Fruit fly (Drosophila melanogaster): Measurements from ENCODE around the gene CG32603.

CG32603 gene

DNA sequence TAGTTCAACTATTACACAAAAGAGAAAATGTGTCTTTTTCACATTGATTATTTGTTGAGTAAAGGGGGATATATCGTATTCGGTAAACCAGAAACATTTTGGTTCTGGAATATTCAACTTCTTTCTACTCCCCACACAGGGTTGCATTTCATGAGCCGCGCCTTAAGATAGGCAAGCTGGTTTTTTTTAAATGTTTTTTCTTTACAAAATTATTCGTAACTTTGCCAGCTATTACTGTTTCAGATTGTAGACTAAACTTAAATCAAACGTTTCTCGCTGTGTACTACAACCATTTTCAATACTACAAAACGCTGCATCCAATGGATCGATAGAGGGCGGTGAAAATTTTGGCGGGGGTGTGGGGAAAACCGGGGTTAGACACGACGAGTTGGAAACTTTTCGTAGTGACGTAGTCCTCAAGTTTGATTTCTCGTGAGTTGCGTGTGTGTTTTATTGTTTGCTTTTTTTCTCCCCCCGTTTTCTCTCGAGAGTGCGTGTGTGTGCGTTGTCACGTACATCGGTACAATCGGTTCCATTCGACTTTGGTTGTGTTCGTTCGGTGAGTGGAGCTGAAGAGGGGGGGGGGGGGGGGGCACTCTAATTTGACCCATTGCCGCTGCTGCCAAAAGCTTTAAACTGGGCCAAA is 29.3 kb downstream of the CG32603 start (continued):
- TF ChIP-seq PHDP (tag; optimal IDR thresholded peaks at IDR 0.05) (peak; percentile 22), CG12299 (tag; optimal IDR thresholded peaks at IDR 0.05) (peak; percentile 38), eve (GFP tag; optimal IDR thresholded peaks at IDR 0.05) (peak in 1 of 2 experiments; percentile 53), Dp (GFP tag; optimal IDR thresholded peaks at IDR 0.05) (no peak), eyg (GFP tag; optimal IDR thresholded peaks at IDR 0.05) (no peak), disco-r (GFP tag; optimal IDR thresholded peaks at IDR 0.05) (no peak), pita (GFP tag; optimal IDR thresholded peaks at IDR 0.05) (no peak), org-1 (GFP tag; optimal IDR thresholded peaks at IDR 0.05) (no peak), sna (GFP tag; IDR thresholded peaks at IDR 0.05; ENCODE audit: partially characterized antibody) (0 out of 2 replicates have a peak, but pooled peaks have one; percentile 24), Fer2 (tag; optimal IDR thresholded peaks at IDR 0.05) (no peak), CG12236 (GFP tag; optimal IDR thresholded peaks at IDR 0.05) (no peak), pb (GFP tag; optimal IDR thresholded peaks at IDR 0.05) (no peak), sr (GFP tag; IDR thresholded peaks at IDR 0.05) (no peak), jumu (GFP tag; optimal IDR thresholded peaks at IDR 0.05) (no peak), CG30403 (GFP tag; optimal IDR thresholded peaks at IDR 0.05) (peak; percentile 47), nmo (GFP tag; optimal IDR thresholded peaks at IDR 0.05) (peak; percentile 35), Usf (GFP tag; optimal IDR thresholded peaks at IDR 0.05) (no peak), CG1603 (tag; optimal IDR thresholded peaks at IDR 0.05) (peak; percentile 1), tup (GFP tag; optimal IDR thresholded peaks at IDR 0.05) (no peak), Bdp1 (GFP tag; optimal IDR thresholded peaks at IDR 0.05) (no peak), D (optimal IDR thresholded peaks at IDR 0.05) (no peak), D (GFP tag; optimal IDR thresholded peaks at IDR 0.05) (no peak), crc (GFP tag; optimal IDR thresholded peaks at IDR 0.05) (no peak), CG17385 (GFP tag; optimal IDR thresholded peaks at IDR 0.05) (peak; percentile 30), gsb (GFP tag; IDR thresholded peaks at IDR 0.05) (no peak), ham (GFP tag; IDR thresholded peaks at IDR 0.05) (no peak), CG17612 (GFP tag; IDR thresholded peaks at IDR 0.05) (no peak), rib (GFP tag; IDR thresholded peaks at IDR 0.05) (no peak), CG7556 (GFP tag; optimal IDR thresholded peaks at IDR 0.05) (peak; percentile 28), unc-4 (GFP tag; IDR thresholded peaks at IDR 0.05; ENCODE audit: partially characterized antibody) (no peak), Sox100B (GFP tag; optimal IDR thresholded peaks at IDR 0.05) (peak; percentile 36), oc (tag; optimal IDR thresholded peaks at IDR 0.05) (no peak), CG9609 (GFP tag; optimal IDR thresholded peaks at IDR 0.05) (no peak), ewg (GFP tag; optimal IDR thresholded peaks at IDR 0.05) (peak; percentile 7), Hr39 (optimal IDR thresholded peaks at IDR 0.05) (no peak), CG1792 (GFP tag; optimal IDR thresholded peaks at IDR 0.05) (no peak), CG8089 (GFP tag; optimal IDR thresholded peaks at IDR 0.05) (no peak), Lhr (GFP tag; optimal IDR thresholded peaks at IDR 0.05) (no peak), CG1024 (GFP tag; IDR thresholded peaks at IDR 0.05) (no peak), CG31365 (tag; optimal IDR thresholded peaks at IDR 0.05) (no peak), schlank (tag; optimal IDR thresholded peaks at IDR 0.05) (no peak), CG32532 (GFP tag; IDR thresholded peaks at IDR 0.05) (no peak), CG1233 (GFP tag; optimal IDR thresholded peaks at IDR 0.05) (no peak), kay (GFP tag; optimal IDR thresholded peaks at IDR 0.05) (no peak), ATbp (GFP tag; optimal IDR thresholded peaks at IDR 0.05) (no peak), CG8944 (GFP tag; optimal IDR thresholded peaks at IDR 0.05) (no peak), CG16779 (GFP tag; IDR thresholded peaks at IDR 0.05) (no peak), Kr (GFP tag; optimal IDR thresholded peaks at IDR 0.05) (no peak), CG10431 (GFP tag; optimal IDR thresholded peaks at IDR 0.05) (no peak), Atf-2 (GFP tag; optimal IDR thresholded peaks at IDR 0.05) (no peak), lbe (GFP tag; optimal IDR thresholded peaks at IDR 0.05) (no peak), CG13894 (tag; optimal IDR thresholded peaks at IDR 0.05) (peak; percentile 49)
